4 fruit fly cellular contexts compared by ENCODE assay signal in genomic region chr3R:22965220-22965619, dm6.
TF ChIP-seq lines count a peak whose summit lies in the region.

No protein-coding gene starts in this region.

- TF ChIP-seq CTCF in S2 (optimal IDR thresholded peaks at IDR 0.05; lab: Kevin White, UChicago), result peak; percentile 64 to 71
- TF ChIP-seq CTCF in whole organism, embryonic (GFP tag; optimal IDR thresholded peaks at IDR 0.05; lab: Kevin White, UChicago), result peak; percentile 31

TF ChIP-seq in whole organism, embryonic, 481 proteins besides CTCF, POLR2A, EP300 and RAD21:
- no peak for TF ChIP-seq btn (GFP tag; optimal IDR thresholded peaks at IDR 0.05; lab: Kevin White, UChicago)

TF ChIP-seq in whole organism, prepupa, 60 proteins besides CTCF, POLR2A, EP300 and RAD21:
- no peak for TF ChIP-seq spab (GFP tag; optimal IDR thresholded peaks at IDR 0.05; lab: Kevin White, UChicago)
- no peak for TF ChIP-seq CG7368 (GFP tag; optimal IDR thresholded peaks at IDR 0.05; lab: Kevin White, UChicago)
- TF ChIP-seq cyc (GFP tag; optimal IDR thresholded peaks at IDR 0.05; lab: Kevin White, UChicago), result no peak
- TF ChIP-seq Hr39 (GFP tag; optimal IDR thresholded peaks at IDR 0.05; lab: Kevin White, UChicago), result peak; percentile 7
- TF ChIP-seq Eip78C (GFP tag; lab: Kevin White, UChicago), result peak; percentile 66
- peak; percentile 21 for TF ChIP-seq CG10669 (GFP tag; optimal IDR thresholded peaks at IDR 0.05; lab: Kevin White, UChicago)
- TF ChIP-seq lz (GFP tag; optimal IDR thresholded peaks at IDR 0.05; lab: Kevin White, UChicago), result no peak

TF ChIP-seq in whole organism, pupa, 21 proteins besides CTCF, POLR2A, EP300 and RAD21:
- TF ChIP-seq CG12605 (GFP tag; IDR thresholded peaks at IDR 0.05; lab: Robert Waterston, UW) (no peak), CG8159 (tag; optimal IDR thresholded peaks at IDR 0.05; lab: Kevin White, UChicago) (peak; percentile 21), CG14655 (GFP tag; optimal IDR thresholded peaks at IDR 0.05; lab: Kevin White, UChicago) (peak; percentile 3)
